Worm (Caenorhabditis elegans) whole organism, midembryonic: ENCODE results near the gene F59B1.6.
"Not testable (repeated sequence)": the region's sequence is repeated elsewhere in the genome, so short reads cannot be mapped to it uniquely, and the experiment has no call there.

Experiments used
- T22C8.4 ChIP-seq: fragments of 200-800 bp; sonication (Bioruptor generic); IDR thresholded peaks from 2 replicates; pipeline ENCODE4 v1.3.6; 2022; ENCODE audit warnings: missing genetic modification characterization, missing compliant biosample characterization
- cog-1 ChIP-seq: sonication (generic microtip); optimal IDR thresholded peaks from 2 replicates; lab custom pipeline; 2016; ENCODE audit warnings: missing genetic modification characterization, missing compliant biosample characterization
- flt-1 ChIP-seq: fragments of 200-800 bp; sonication (Bioruptor generic); IDR thresholded peaks from 2 replicates; pipeline ENCODE4 v1.3.6; 2022; ENCODE audit warnings: missing genetic modification characterization, missing compliant biosample characterization
- klf-2 ChIP-seq: fragments of 200-800 bp; sonication (Bioruptor generic); conservative IDR thresholded peaks from 2 replicates; pipeline ENCODE4 v1.3.6; 2022; ENCODE audit warnings: missing genetic modification reagents, missing genetic modification characterization, missing compliant biosample characterization
- med-1 ChIP-seq: sonication (generic microtip); optimal IDR thresholded peaks from 2 replicates; lab custom pipeline; 2017; ENCODE audit warnings: missing genetic modification characterization, mild to moderate bottlenecking, missing compliant biosample characterization, antibody characterized with exemption, missing genetic modification reagents; ENCODE audit not compliant: insufficient read depth
- ref-1 ChIP-seq: fragments of 200-800 bp; sonication (Bioruptor generic); conservative IDR thresholded peaks from 2 replicates; pipeline ENCODE4 v1.3.6; 2022; ENCODE audit warnings: missing genetic modification reagents, missing genetic modification characterization, missing compliant biosample characterization
- tab-1 ChIP-seq: fragments of 200-800 bp; sonication (Bioruptor generic); IDR thresholded peaks from 2 replicates; pipeline ENCODE4 v1.3.6; 2022; ENCODE audit warnings: missing genetic modification characterization, missing compliant biosample characterization
- ztf-23 ChIP-seq: fragments of 200-800 bp; sonication (Bioruptor generic); IDR thresholded peaks from 2 replicates; pipeline ENCODE4 v1.3.6; 2022; ENCODE audit warnings: missing genetic modification reagents, missing genetic modification characterization, missing compliant biosample characterization
- ztf-29 ChIP-seq: fragments of 200-800 bp; sonication (Bioruptor generic); IDR thresholded peaks from 2 replicates; pipeline ENCODE4 v1.3.6; 2022; ENCODE audit warnings: missing genetic modification reagents, missing genetic modification characterization, missing compliant biosample characterization

F59B1.6 gene

ce11 chrV:3644193-3644693 is 12.8 kb upstream of the F59B1.6 start, which contains the start of gene F59B1.8:
F59B1.8 (minus strand) TSS chrV:3644243.
- TF ChIP-seq T22C8.4 (no peak), tab-1 (GFP tag; lab: Robert Waterston, UW) (no peak), cog-1 (tag; lab: Kevin White, UChicago) (no peak), ztf-29 (GFP tag; lab: Robert Waterston, UW) (no peak), ztf-23 (GFP tag; lab: Robert Waterston, UW) (no peak), flt-1 (GFP tag; lab: Robert Waterston, UW) (no peak), med-1 (no peak), ref-1 (no peak), klf-2 (GFP tag; lab: Robert Waterston, UW) (no peak)

ce11 chrV:3639873-3640272 is 8.4 kb upstream of the F59B1.6 start:
- TF ChIP-seq ref-1 (no peak), flt-1 (GFP tag; lab: Robert Waterston, UW) (no peak), T22C8.4 (no peak), ztf-29 (GFP tag; lab: Robert Waterston, UW) (no peak), med-1 (no peak), tab-1 (GFP tag; lab: Robert Waterston, UW) (no peak), klf-2 (GFP tag; lab: Robert Waterston, UW) (no peak), ztf-23 (GFP tag; lab: Robert Waterston, UW) (no peak), cog-1 (tag; lab: Kevin White, UChicago) (no peak)

- TF ChIP-seq flt-1 (GFP tag; lab: Robert Waterston, UW) (no peak), klf-2 (GFP tag; lab: Robert Waterston, UW) (no peak), ztf-23 (GFP tag; lab: Robert Waterston, UW) (no peak), T22C8.4 (no peak), med-1 (no peak), ztf-29 (GFP tag; lab: Robert Waterston, UW) (no peak), ref-1 (no peak), tab-1 (GFP tag; lab: Robert Waterston, UW) (no peak), cog-1 (tag; lab: Kevin White, UChicago) (no peak)
Observed at ce11 chrV:3637086-3637485, 5.6 kb upstream of the F59B1.6 start, which contains the start of gene srx-41. srx-41 (minus strand) TSS chrV:3637186.

ce11 chrV:3634293-3635016 is 3.0 kb upstream of the F59B1.6 start:
- TF ChIP-seq ztf-29 (GFP tag; lab: Robert Waterston, UW) (no peak), cog-1 (tag; lab: Kevin White, UChicago) (no peak), klf-2 (GFP tag; lab: Robert Waterston, UW) (no peak), ztf-23 (GFP tag; lab: Robert Waterston, UW) (no peak), ref-1 (no peak), flt-1 (GFP tag; lab: Robert Waterston, UW) (no peak), med-1 (no peak), tab-1 (GFP tag; lab: Robert Waterston, UW) (no peak), T22C8.4 (no peak)

- TF ChIP-seq flt-1 (GFP tag; lab: Robert Waterston, UW) (no peak), ref-1 (no peak), ztf-23 (GFP tag; lab: Robert Waterston, UW) (no peak)
Observed at ce11 chrV:3633041-3633440, 1.6 kb upstream of the F59B1.6 start, which contains the start of gene F59B1.2. F59B1.2 (plus strand) TSS chrV:3633341.

ce11 chrV:3632249-3633030 is 949 bp upstream of the F59B1.6 start:
- TF ChIP-seq ztf-23 (GFP tag; lab: Robert Waterston, UW) (no peak), klf-2 (GFP tag; lab: Robert Waterston, UW) (no peak), med-1 (no peak), ztf-29 (GFP tag; lab: Robert Waterston, UW) (no peak), cog-1 (tag; lab: Kevin White, UChicago) (no peak), tab-1 (GFP tag; lab: Robert Waterston, UW) (no peak), flt-1 (GFP tag; lab: Robert Waterston, UW) (no peak), T22C8.4 (no peak), ref-1 (no peak)

- TF ChIP-seq ztf-29 (GFP tag; lab: Robert Waterston, UW) (no peak), T22C8.4 (no peak), tab-1 (GFP tag; lab: Robert Waterston, UW) (no peak), klf-2 (GFP tag; lab: Robert Waterston, UW) (no peak), ref-1 (no peak), med-1 (no peak), ztf-23 (GFP tag; lab: Robert Waterston, UW) (no peak), cog-1 (tag; lab: Kevin White, UChicago) (no peak), flt-1 (GFP tag; lab: Robert Waterston, UW) (no peak)
Observed at ce11 chrV:3626944-3627343, 4.5 kb downstream of the F59B1.6 start, which contains the start of gene F59B1.4. F59B1.4 (minus strand) TSS chrV:3627044.

ce11 chrV:3620608-3621007 is 10.9 kb downstream of the F59B1.6 start, which contains the start of gene srx-93:
srx-93 (minus strand) TSS chrV:3620708.
- TF ChIP-seq tab-1 (GFP tag; lab: Robert Waterston, UW); med-1; ztf-23 (GFP tag; lab: Robert Waterston, UW): not testable (repeated sequence)

ce11 chrV:3616844-3617243 is 14.6 kb downstream of the F59B1.6 start:
- TF ChIP-seq ztf-29 (GFP tag; lab: Robert Waterston, UW): no peak
- TF ChIP-seq flt-1 (GFP tag; lab: Robert Waterston, UW): no peak
- no peak for TF ChIP-seq T22C8.4
- TF ChIP-seq klf-2 (GFP tag; lab: Robert Waterston, UW): no peak
- no peak for TF ChIP-seq tab-1 (GFP tag; lab: Robert Waterston, UW)
